Worm (Caenorhabditis elegans) whole organism, L3 larva: ENCODE measurements around the gene srbc-75.

ENCODE experiments used
- R02D3.7 ChIP-seq: fragments of 150-350 bp; optimal IDR thresholded peaks from 2 replicates; lab custom pipeline; 2014; ENCODE audit warnings: missing biosample characterization, missing genetic modification characterization
- ZK546.5 ChIP-seq: sonication (generic microtip); optimal IDR thresholded peaks from 2 replicates; lab custom pipeline; 2017; ENCODE audit warnings: missing biosample characterization, missing genetic modification characterization
- aly-2 ChIP-seq: fragments of 150-350 bp; optimal IDR thresholded peaks from 2 replicates; lab custom pipeline; 2014; ENCODE audit warnings: missing biosample characterization, missing genetic modification characterization
- ama-1 ChIP-seq: fragments of 150-350 bp; optimal IDR thresholded peaks from 2 replicates; lab custom pipeline; 2018
- ceh-16 ChIP-seq: sonication (generic microtip); optimal IDR thresholded peaks from 2 replicates; lab custom pipeline; 2017; ENCODE audit warnings: missing biosample characterization, missing genetic modification characterization
- ceh-28 ChIP-seq: fragments of 150-350 bp; optimal IDR thresholded peaks from 2 replicates; lab custom pipeline; 2014; ENCODE audit warnings: missing biosample characterization, missing genetic modification reagents, missing genetic modification characterization
- ceh-9 ChIP-seq: sonication (generic microtip); optimal IDR thresholded peaks from 2 replicates; lab custom pipeline; 2018; ENCODE audit warnings: missing biosample characterization, missing genetic modification characterization
- daf-12 ChIP-seq: fragments of 150-350 bp; optimal IDR thresholded peaks from 2 replicates; lab custom pipeline; 2014; ENCODE audit warnings: missing biosample characterization, missing genetic modification reagents, missing genetic modification characterization
- egl-27 ChIP-seq: sonication (generic microtip); optimal IDR thresholded peaks from 4 replicates; lab custom pipeline; 2017; ENCODE audit warnings: missing biosample characterization, missing genetic modification reagents, missing genetic modification characterization
- egl-5 ChIP-seq: fragments of 150-350 bp; optimal IDR thresholded peaks from 2 replicates; lab custom pipeline; 2017; ENCODE audit warnings: missing biosample characterization, missing genetic modification reagents, missing genetic modification characterization, inconsistent platforms
- elt-1 ChIP-seq: fragments of 150-350 bp; optimal IDR thresholded peaks from 2 replicates; lab custom pipeline; 2014; ENCODE audit warnings: missing biosample characterization, missing genetic modification characterization
- elt-2 ChIP-seq: sonication (generic microtip); optimal IDR thresholded peaks from 2 replicates; lab custom pipeline; 2016; ENCODE audit warnings: missing genetic modification reagents, mild to moderate bottlenecking, missing genetic modification characterization, missing compliant biosample characterization
- fkh-2 ChIP-seq: fragments of 150-350 bp; optimal IDR thresholded peaks from 2 replicates; lab custom pipeline; 2014; ENCODE audit warnings: missing biosample characterization, missing genetic modification reagents, missing genetic modification characterization
- fos-1 ChIP-seq: fragments of 150-350 bp; optimal IDR thresholded peaks from 2 replicates; lab custom pipeline; 2014; ENCODE audit warnings: missing biosample characterization, missing genetic modification characterization
- hmg-11 ChIP-seq: sonication (generic microtip); optimal IDR thresholded peaks from 2 replicates; lab custom pipeline; 2016; ENCODE audit warnings: missing genetic modification characterization, missing compliant biosample characterization
- lsy-12 ChIP-seq: sonication (generic microtip); optimal IDR thresholded peaks from 2 replicates; lab custom pipeline; 2016; ENCODE audit warnings: mild to moderate bottlenecking, missing genetic modification characterization, missing compliant biosample characterization
- mml-1 ChIP-seq: fragments of 150-350 bp; sonication (generic microtip); optimal IDR thresholded peaks from 3 replicates; lab custom pipeline; 2014; ENCODE audit warnings: missing biosample characterization, missing genetic modification characterization
- nfya-1 ChIP-seq: sonication (generic microtip); optimal IDR thresholded peaks from 2 replicates; lab custom pipeline; 2017; ENCODE audit warnings: missing genetic modification characterization, mild to moderate bottlenecking, missing compliant biosample characterization, antibody characterized with exemption, moderate library complexity; ENCODE audit not compliant: insufficient read depth
- nhr-11 ChIP-seq: fragments of 150-350 bp; optimal IDR thresholded peaks from 2 replicates; lab custom pipeline; 2014; ENCODE audit warnings: missing biosample characterization, missing genetic modification characterization
- nhr-12 ChIP-seq: fragments of 150-350 bp; optimal IDR thresholded peaks from 2 replicates; lab custom pipeline; 2014; ENCODE audit warnings: missing biosample characterization, missing genetic modification characterization
- nhr-23 ChIP-seq: fragments of 150-350 bp; optimal IDR thresholded peaks from 2 replicates; lab custom pipeline; 2014; ENCODE audit warnings: missing biosample characterization, missing genetic modification reagents, missing genetic modification characterization
- nhr-237 ChIP-seq: fragments of 150-350 bp; optimal IDR thresholded peaks from 2 replicates; lab custom pipeline; 2014; ENCODE audit warnings: missing biosample characterization, missing genetic modification characterization
- nhr-25 ChIP-seq: sonication (generic microtip); optimal IDR thresholded peaks from 2 replicates; lab custom pipeline; 2017; ENCODE audit warnings: missing biosample characterization, missing genetic modification characterization
- nhr-28 ChIP-seq: fragments of 150-350 bp; optimal IDR thresholded peaks from 2 replicates; lab custom pipeline; 2014; ENCODE audit warnings: missing biosample characterization, missing genetic modification characterization
- nhr-67 ChIP-seq: fragments of 150-350 bp; optimal IDR thresholded peaks from 2 replicates; lab custom pipeline; 2014; ENCODE audit warnings: missing biosample characterization, missing genetic modification characterization
- nhr-76 ChIP-seq: fragments of 150-350 bp; sonication (generic microtip); optimal IDR thresholded peaks from 5 replicates; lab custom pipeline; 2014; ENCODE audit warnings: missing biosample characterization, missing genetic modification characterization
- nhr-77 ChIP-seq: fragments of 150-350 bp; optimal IDR thresholded peaks from 2 replicates; lab custom pipeline; 2014; ENCODE audit warnings: missing biosample characterization, missing genetic modification characterization
- pha-4 ChIP-seq: fragments of 150-350 bp; optimal IDR thresholded peaks from 2 replicates; lab custom pipeline; 2014; ENCODE audit warnings: missing biosample characterization, missing genetic modification reagents, missing genetic modification characterization
- pqm-1 ChIP-seq: fragments of 150-350 bp; optimal IDR thresholded peaks from 2 replicates; lab custom pipeline; 2017; ENCODE audit warnings: missing biosample characterization, missing genetic modification characterization, inconsistent platforms
- sea-2 ChIP-seq: fragments of 150-350 bp; sonication (generic microtip); optimal IDR thresholded peaks from 4 replicates; lab custom pipeline; 2014; ENCODE audit warnings: missing biosample characterization, missing genetic modification reagents, missing genetic modification characterization
- snpc-4 ChIP-seq: fragments of 150-350 bp; optimal IDR thresholded peaks from 2 replicates; lab custom pipeline; 2014; ENCODE audit warnings: missing biosample characterization, missing genetic modification characterization
- zag-1 ChIP-seq: fragments of 150-350 bp; optimal IDR thresholded peaks from 2 replicates; lab custom pipeline; 2014; ENCODE audit warnings: missing biosample characterization, missing genetic modification characterization
- ztf-11 ChIP-seq: fragments of 150-350 bp; optimal IDR thresholded peaks from 2 replicates; lab custom pipeline; 2014; ENCODE audit warnings: missing biosample characterization, missing genetic modification characterization

srbc-75 gene

DNA sequence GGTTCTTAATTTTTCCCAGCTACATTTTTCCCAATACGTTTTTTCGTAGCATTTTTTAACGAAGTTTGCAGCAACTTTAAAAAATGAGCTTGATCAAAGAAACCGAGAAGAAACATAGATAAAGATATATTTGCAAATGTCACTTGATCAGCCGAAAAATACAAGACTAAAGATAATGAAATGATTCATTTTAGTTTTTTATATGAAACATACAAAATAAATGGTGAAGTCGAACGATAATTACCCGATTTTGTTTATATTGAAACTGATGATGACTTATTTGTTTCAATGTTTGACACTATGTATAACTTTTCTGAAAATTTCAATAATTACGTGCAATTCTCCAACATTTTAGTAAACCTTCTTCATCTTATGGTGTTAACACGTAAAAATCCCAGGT, 14.7 kb downstream of the srbc-75 start, which contains the start of gene srw-22:
Gene srw-22 (plus strand): TSS at position 301 of the 400 bp plus-strand sequence.
- TF ChIP-seq nfya-1 (tag; lab: Kevin White, UChicago) (no peak), snpc-4 (no peak), ceh-16 (no peak), hmg-11 (tag; lab: Kevin White, UChicago) (no peak), lsy-12 (tag; lab: Kevin White, UChicago) (no peak), ama-1 (lab: Kevin White, UChicago) (no peak), pha-4 (tag; lab: Kevin White, UChicago) (no peak), ceh-9 (tag; lab: Kevin White, UChicago) (no peak), nhr-25 (tag; lab: Kevin White, UChicago) (no peak), nhr-67 (tag; lab: Kevin White, UChicago) (no peak), ceh-28 (tag; lab: Kevin White, UChicago) (no peak)

DNA sequence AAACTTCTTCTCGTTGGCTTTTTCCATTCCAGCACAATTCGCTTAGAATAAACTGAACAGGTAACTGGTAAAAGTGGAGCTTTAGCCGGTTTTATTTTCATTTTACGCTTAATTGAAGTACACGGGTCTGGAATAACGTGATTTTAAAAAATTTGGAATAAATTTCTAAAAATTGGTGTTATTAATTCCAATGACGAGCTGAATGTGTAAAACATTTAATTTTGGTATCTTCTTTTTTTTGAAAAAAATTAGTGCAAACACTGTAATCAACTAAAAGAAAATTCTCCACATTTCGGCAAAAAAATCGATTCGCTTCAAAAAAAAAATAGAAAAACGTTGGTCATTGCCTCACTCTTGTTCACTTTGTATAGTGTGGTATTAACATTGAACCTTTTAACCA, 18.6 kb downstream of the srbc-75 start, which contains the start of gene T10H4.4:
Gene T10H4.4 (minus strand): TSS at position 101 of the 400 bp plus-strand sequence.
- TF ChIP-seq nfya-1 (tag; lab: Kevin White, UChicago), result no peak
- no peak for TF ChIP-seq aly-2 (tag; lab: Kevin White, UChicago)
- no peak for TF ChIP-seq egl-5 (tag; lab: Kevin White, UChicago)
- TF ChIP-seq ceh-28 (tag; lab: Kevin White, UChicago), result no peak
- no peak for TF ChIP-seq sea-2 (GFP tag; lab: Kevin White, UChicago)
- TF ChIP-seq nhr-67 (tag; lab: Kevin White, UChicago), result no peak
- TF ChIP-seq R02D3.7 (tag; lab: Kevin White, UChicago), result no peak
- TF ChIP-seq, all 47 proteins: peak for 0

DNA sequence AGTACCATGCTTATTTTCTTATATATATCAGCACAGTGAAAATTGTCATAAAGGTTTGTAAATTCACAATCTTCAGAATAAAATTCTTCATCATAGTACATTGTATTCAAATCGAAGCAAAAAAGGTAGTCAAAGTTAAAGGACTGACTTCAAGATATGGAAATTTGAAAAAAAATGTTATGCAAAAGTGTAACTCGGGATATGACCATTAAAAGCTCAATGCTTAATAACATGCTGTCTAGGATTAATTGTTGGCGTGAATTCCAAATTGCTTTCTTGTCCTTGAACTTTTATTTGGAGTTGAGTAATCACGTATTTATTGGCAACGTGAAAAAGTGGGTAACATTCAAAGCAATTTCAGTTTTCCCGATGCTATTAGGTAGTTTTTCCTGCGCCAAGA, 21.1 kb downstream of the srbc-75 start, which contains the start of gene srw-16:
Gene srw-16 (minus strand): TSS at position 101 of the 400 bp plus-strand sequence.
- no peak for TF ChIP-seq nhr-23 (tag; lab: Kevin White, UChicago)
- TF ChIP-seq mml-1, result no peak
- TF ChIP-seq elt-1 (tag; lab: Kevin White, UChicago), result no peak
- TF ChIP-seq pqm-1, result no peak
- no peak for TF ChIP-seq R02D3.7 (tag; lab: Kevin White, UChicago)
- no peak for TF ChIP-seq ceh-28 (tag; lab: Kevin White, UChicago)
- TF ChIP-seq ama-1 (lab: Kevin White, UChicago), result no peak
- TF ChIP-seq aly-2 (tag; lab: Kevin White, UChicago), result no peak
- no peak for TF ChIP-seq ceh-16
- TF ChIP-seq nhr-12 (tag; lab: Kevin White, UChicago), result no peak
- TF ChIP-seq pha-4 (tag; lab: Kevin White, UChicago), result no peak
- no peak for TF ChIP-seq nhr-76
- no peak for TF ChIP-seq ZK546.5
- TF ChIP-seq nhr-28, result no peak
- no peak for TF ChIP-seq zag-1
- no peak for TF ChIP-seq daf-12
- TF ChIP-seq egl-27, result no peak
- no peak for TF ChIP-seq nhr-237 (tag; lab: Kevin White, UChicago)
- TF ChIP-seq elt-2, result no peak
- no peak for TF ChIP-seq nhr-77 (tag; lab: Kevin White, UChicago)

DNA sequence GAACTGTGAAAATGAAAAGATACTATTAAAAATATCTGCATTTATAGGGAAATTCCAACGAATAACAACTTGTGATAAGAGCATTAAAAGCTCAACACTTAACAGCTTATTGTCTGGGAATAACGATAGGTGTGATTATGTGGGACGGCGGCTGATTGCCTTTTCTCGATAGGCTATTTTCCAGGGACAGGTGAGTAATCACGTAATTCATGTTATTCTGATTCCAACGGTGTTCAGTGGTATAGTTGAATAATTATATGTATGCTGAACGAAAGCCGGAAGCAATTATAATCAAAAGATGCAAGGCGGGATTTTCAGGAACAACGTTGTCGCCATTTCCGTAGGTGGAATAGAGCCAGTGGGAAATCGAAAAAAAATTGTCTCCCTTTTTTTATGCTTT, 23.3 kb downstream of the srbc-75 start, which contains the start of gene srw-17:
Gene srw-17 (minus strand): TSS at position 101 of the 400 bp plus-strand sequence.
- TF ChIP-seq fos-1 (tag; lab: Kevin White, UChicago), result no peak
- no peak for TF ChIP-seq ceh-28 (tag; lab: Kevin White, UChicago)
- no peak for TF ChIP-seq lsy-12 (tag; lab: Kevin White, UChicago)
- no peak for TF ChIP-seq nhr-28
- TF ChIP-seq pqm-1, result no peak
- TF ChIP-seq fkh-2 (tag; lab: Kevin White, UChicago), result no peak
- no peak for TF ChIP-seq nhr-23 (tag; lab: Kevin White, UChicago)
- TF ChIP-seq ztf-11 (tag; lab: Kevin White, UChicago), result no peak
- TF ChIP-seq nhr-237 (tag; lab: Kevin White, UChicago), result no peak
- TF ChIP-seq R02D3.7 (tag; lab: Kevin White, UChicago), result no peak

DNA sequence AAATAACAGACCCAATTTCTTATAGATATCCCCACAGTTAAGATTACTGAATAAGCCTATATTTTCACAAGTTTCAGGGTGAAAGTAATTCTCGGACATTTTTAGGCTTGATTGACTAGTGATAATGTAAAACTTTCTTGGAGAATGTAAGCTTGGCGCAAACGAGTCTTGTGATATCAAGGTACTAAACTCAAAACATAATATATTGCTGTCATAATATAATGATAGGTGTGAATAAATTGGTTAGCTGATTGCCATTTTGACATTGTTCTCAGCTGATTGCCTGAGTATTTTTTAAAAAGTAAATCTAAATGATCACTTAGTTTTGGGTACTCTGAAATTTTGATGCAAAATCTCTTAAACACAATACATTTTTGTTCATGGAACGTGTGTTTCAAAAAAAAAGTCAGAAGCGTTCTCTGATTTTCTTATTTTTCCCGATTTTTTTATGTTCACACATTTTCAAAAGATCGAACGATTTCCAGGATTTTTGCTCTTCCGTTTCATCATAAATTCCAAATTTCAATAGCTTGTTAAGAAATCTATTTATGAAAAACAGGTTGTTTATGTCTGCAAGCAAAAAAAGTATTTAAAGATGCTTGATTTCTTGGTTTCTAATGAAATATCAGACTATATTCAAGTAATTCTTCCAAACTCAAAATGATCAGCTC, 27.8 kb downstream of the srbc-75 start, which contains the start of the genes srw-19 and srx-51:
Gene srw-19 (minus strand): TSS at position 101 of the 671 bp plus-strand sequence.
Gene srx-51 (plus strand): TSS at position 621 of the 671 bp plus-strand sequence.
- TF ChIP-seq fkh-2 (tag; lab: Kevin White, UChicago), result no peak
- no peak for TF ChIP-seq ztf-11 (tag; lab: Kevin White, UChicago)
- no peak for TF ChIP-seq snpc-4
- no peak for TF ChIP-seq ceh-16
- no peak for TF ChIP-seq nhr-28
- TF ChIP-seq nhr-25 (tag; lab: Kevin White, UChicago), result no peak
- no peak for TF ChIP-seq ceh-28 (tag; lab: Kevin White, UChicago)
- no peak for TF ChIP-seq nhr-12 (tag; lab: Kevin White, UChicago)
- no peak for TF ChIP-seq nhr-67 (tag; lab: Kevin White, UChicago)
- TF ChIP-seq nhr-11 (tag; lab: Kevin White, UChicago), result no peak
- no peak for TF ChIP-seq egl-5 (tag; lab: Kevin White, UChicago)
